Worm (Caenorhabditis elegans) whole organism, early embryonic: ENCODE results near the gene T25E4.1.

Source experiments
- B0310.2 ChIP-seq: sonication (generic microtip); optimal IDR thresholded peaks from 2 replicates; lab custom pipeline; 2016; ENCODE audit warnings: mild to moderate bottlenecking, missing genetic modification characterization, missing compliant biosample characterization
- F13C5.2 ChIP-seq: sonication (generic microtip); optimal IDR thresholded peaks from 2 replicates; lab custom pipeline; 2017; ENCODE audit warnings: mild to moderate bottlenecking, missing genetic modification characterization, inconsistent platforms, missing compliant biosample characterization
- aly-1 ChIP-seq: sonication (generic microtip); optimal IDR thresholded peaks from 2 replicates; lab custom pipeline; 2016; ENCODE audit warnings: missing genetic modification characterization, missing compliant biosample characterization
- ama-1 ChIP-seq: fragments of 150-350 bp; optimal IDR thresholded peaks from 2 replicates; lab custom pipeline; 2014
- ceh-13 ChIP-seq: fragments of 200-800 bp; sonication (Bioruptor generic); optimal IDR thresholded peaks from 2 replicates; lab custom pipeline; 2018; ENCODE audit warnings: mild to moderate bottlenecking, missing genetic modification characterization, missing compliant biosample characterization
- ceh-36 ChIP-seq: sonication (generic microtip); optimal IDR thresholded peaks from 2 replicates; lab custom pipeline; 2016; ENCODE audit warnings: missing genetic modification characterization, inconsistent platforms, missing compliant biosample characterization
- ets-7 ChIP-seq: sonication (generic microtip); optimal IDR thresholded peaks from 2 replicates; lab custom pipeline; 2016; ENCODE audit warnings: missing genotype, missing genetic modification characterization, missing compliant biosample characterization
- flt-1 ChIP-seq: fragments of 200-800 bp; sonication (Bioruptor generic); IDR thresholded peaks from 2 replicates; pipeline ENCODE4 v1.3.6; 2022; ENCODE audit warnings: missing genetic modification characterization, missing compliant biosample characterization
- hmbx-1 ChIP-seq: sonication (generic microtip); optimal IDR thresholded peaks from 2 replicates; lab custom pipeline; 2016; ENCODE audit warnings: mild to moderate bottlenecking, missing genetic modification characterization, missing compliant biosample characterization
- hmg-4 ChIP-seq: fragments of 200-800 bp; sonication (Bioruptor generic); optimal IDR thresholded peaks from 2 replicates; lab custom pipeline; 2018; ENCODE audit warnings: mild to moderate bottlenecking, missing genetic modification characterization, missing compliant biosample characterization
- hnd-1 ChIP-seq: sonication (generic microtip); optimal IDR thresholded peaks from 2 replicates; lab custom pipeline; 2016; ENCODE audit warnings: missing genetic modification characterization, missing compliant biosample characterization
- pes-1 ChIP-seq: fragments of 200-800 bp; sonication (Bioruptor generic); IDR thresholded peaks from 2 replicates; pipeline ENCODE4 v1.3.6; 2022; ENCODE audit warnings: missing genetic modification reagents, missing genetic modification characterization, missing compliant biosample characterization
- scrt-1 ChIP-seq: fragments of 200-800 bp; sonication (Bioruptor generic); IDR thresholded peaks from 2 replicates; pipeline ENCODE4 v1.3.6; 2022; ENCODE audit warnings: missing genetic modification characterization, missing compliant biosample characterization
- sea-1 ChIP-seq: fragments of 200-800 bp; sonication (Bioruptor generic); conservative IDR thresholded peaks from 2 replicates; pipeline ENCODE4 v1.3.6; 2022; ENCODE audit warnings: missing genetic modification characterization, missing compliant biosample characterization
- tbx-11 ChIP-seq: fragments of 200-800 bp; sonication (Bioruptor generic); IDR thresholded peaks from 2 replicates; pipeline ENCODE4 v1.3.6; 2022; ENCODE audit warnings: missing genetic modification characterization, missing compliant biosample characterization
- tbx-37 ChIP-seq: fragments of 200-800 bp; sonication (Bioruptor generic); conservative IDR thresholded peaks from 2 replicates; pipeline ENCODE4 v1.3.6; 2022; ENCODE audit warnings: missing genetic modification reagents, missing genetic modification characterization, missing compliant biosample characterization
- tra-4 ChIP-seq: sonication (generic microtip); optimal IDR thresholded peaks from 2 replicates; lab custom pipeline; 2017; ENCODE audit warnings: missing genetic modification characterization, missing compliant biosample characterization

Gene T25E4.1

ce11 chrII:5572082-5572746 lies 5.9 kb upstream of the T25E4.1 start:
- no peak for TF ChIP-seq aly-1 (tag; lab: Kevin White, UChicago)
- no peak for TF ChIP-seq hmbx-1
- no peak for TF ChIP-seq tbx-11 (GFP tag; lab: Robert Waterston, UW)
- no peak for TF ChIP-seq hmg-4 (GFP tag; lab: Kevin White, UChicago)
- TF ChIP-seq ets-7 (tag; lab: Kevin White, UChicago), result no peak
- no peak for TF ChIP-seq tbx-37
- no peak for TF ChIP-seq tra-4
- TF ChIP-seq sea-1 (GFP tag; lab: Robert Waterston, UW), result no peak

- TF ChIP-seq tbx-11 (GFP tag; lab: Robert Waterston, UW) (no peak), flt-1 (GFP tag; lab: Robert Waterston, UW) (no peak), scrt-1 (GFP tag; lab: Robert Waterston, UW) (no peak), hmbx-1 (no peak), pes-1 (GFP tag; lab: Robert Waterston, UW) (no peak), ceh-13 (GFP tag; lab: Kevin White, UChicago) (no peak), aly-1 (tag; lab: Kevin White, UChicago) (no peak)
Observed at ce11 chrII:5574925-5575324, 3.2 kb upstream of the T25E4.1 start.

ce11 chrII:5577060-5577459 lies 1.1 kb upstream of the T25E4.1 start:
- TF ChIP-seq flt-1 (GFP tag; lab: Robert Waterston, UW) (peak; percentile 73), hmg-4 (GFP tag; lab: Kevin White, UChicago) (peak; percentile 76), ceh-13 (GFP tag; lab: Kevin White, UChicago) (peak; percentile 36), scrt-1 (GFP tag; lab: Robert Waterston, UW) (peak; percentile 66), B0310.2 (tag; lab: Kevin White, UChicago) (peak; percentile 27), tbx-37 (peak; percentile 37; the same call in 1 of the 2 replicates), ceh-36 (tag; lab: Kevin White, UChicago) (peak; percentile 33), tra-4 (no peak), pes-1 (GFP tag; lab: Robert Waterston, UW) (no peak), ama-1 (lab: Kevin White, UChicago) (no peak), sea-1 (GFP tag; lab: Robert Waterston, UW) (0 out of 2 replicates have a peak, but pooled peaks have one; percentile 64), F13C5.2 (peak; percentile 33), hnd-1 (tag; lab: Kevin White, UChicago) (peak; percentile 20), ets-7 (tag; lab: Kevin White, UChicago) (no peak), tbx-11 (GFP tag; lab: Robert Waterston, UW) (peak; percentile 59; the same call in 1 of the 2 replicates), hmbx-1 (peak; percentile 22), aly-1 (tag; lab: Kevin White, UChicago) (no peak)

- TF ChIP-seq sea-1 (GFP tag; lab: Robert Waterston, UW) (no peak), flt-1 (GFP tag; lab: Robert Waterston, UW) (no peak), hmg-4 (GFP tag; lab: Kevin White, UChicago) (no peak), hmbx-1 (no peak), tbx-11 (GFP tag; lab: Robert Waterston, UW) (no peak), aly-1 (tag; lab: Kevin White, UChicago) (no peak), tbx-37 (no peak), ceh-36 (tag; lab: Kevin White, UChicago) (no peak)
Observed at ce11 chrII:5578714-5579113, 579 bp downstream of the T25E4.1 start.

- TF ChIP-seq aly-1 (tag; lab: Kevin White, UChicago) (no peak), scrt-1 (GFP tag; lab: Robert Waterston, UW) (no peak), hmg-4 (GFP tag; lab: Kevin White, UChicago) (no peak), flt-1 (GFP tag; lab: Robert Waterston, UW) (no peak), tbx-37 (no peak), ets-7 (tag; lab: Kevin White, UChicago) (no peak), ceh-13 (GFP tag; lab: Kevin White, UChicago) (no peak), tra-4 (no peak), pes-1 (GFP tag; lab: Robert Waterston, UW) (no peak), tbx-11 (GFP tag; lab: Robert Waterston, UW) (no peak), sea-1 (GFP tag; lab: Robert Waterston, UW) (no peak), hnd-1 (tag; lab: Kevin White, UChicago) (no peak), B0310.2 (tag; lab: Kevin White, UChicago) (no peak), ceh-36 (tag; lab: Kevin White, UChicago) (no peak), hmbx-1 (no peak), F13C5.2 (no peak), ama-1 (lab: Kevin White, UChicago) (no peak)
Observed at ce11 chrII:5579236-5579635, 1.1 kb downstream of the T25E4.1 start.

ce11 chrII:5582309-5582708 lies 4.2 kb downstream of the T25E4.1 start, which contains the start of gene T25E4.2:
Gene T25E4.2 (minus strand): TSS chrII:5582409.
- TF ChIP-seq flt-1 (GFP tag; lab: Robert Waterston, UW), result no peak
- TF ChIP-seq sea-1 (GFP tag; lab: Robert Waterston, UW), result no peak

ce11 chrII:5585788-5586187 lies 7.7 kb downstream of the T25E4.1 start, which contains the start of gene lys-8:
Gene lys-8 (plus strand): TSS chrII:5586178.
- TF ChIP-seq ets-7 (tag; lab: Kevin White, UChicago) (no peak), ceh-13 (GFP tag; lab: Kevin White, UChicago) (no peak), hmbx-1 (no peak), pes-1 (GFP tag; lab: Robert Waterston, UW) (no peak), flt-1 (GFP tag; lab: Robert Waterston, UW) (no peak), tra-4 (no peak)

ce11 chrII:5587794-5588193 lies 9.7 kb downstream of the T25E4.1 start:
- no peak for TF ChIP-seq pes-1 (GFP tag; lab: Robert Waterston, UW)
- TF ChIP-seq sea-1 (GFP tag; lab: Robert Waterston, UW), result no peak
- no peak for TF ChIP-seq hmg-4 (GFP tag; lab: Kevin White, UChicago)
- no peak for TF ChIP-seq scrt-1 (GFP tag; lab: Robert Waterston, UW)
- no peak for TF ChIP-seq ets-7 (tag; lab: Kevin White, UChicago)
